Fruit fly (Drosophila melanogaster) whole organism, adult: ENCODE results near the gene E2f1.

Source experiments
- CG1620 ChIP-seq: fragments of 200-800 bp; sonication (Bioruptor generic); optimal IDR thresholded peaks from 2 replicates; lab custom pipeline; 2016; ENCODE audit warnings: missing biosample characterization, missing genetic modification characterization
- CG7045 ChIP-seq: fragments of 200-800 bp; sonication (Bioruptor generic); optimal IDR thresholded peaks from 2 replicates; lab custom pipeline; 2017; ENCODE audit warnings: missing biosample characterization, mild to moderate bottlenecking, missing genetic modification characterization
- Mnt ChIP-seq: fragments of 200-800 bp; sonication (Bioruptor generic); optimal IDR thresholded peaks from 2 replicates; lab custom pipeline; 2016; ENCODE audit warnings: missing biosample characterization, mild to moderate bottlenecking, missing genetic modification characterization

dm6 chr3R:21624352-21624954, 36.2 kb downstream of the E2f1 start:
- TF ChIP-seq CG7045 (GFP tag; lab: Kevin White, UChicago) (no peak), CG1620 (no peak), Mnt (no peak)
